Worm (Caenorhabditis elegans): ENCODE data around the gene dhs-25.

DNA sequence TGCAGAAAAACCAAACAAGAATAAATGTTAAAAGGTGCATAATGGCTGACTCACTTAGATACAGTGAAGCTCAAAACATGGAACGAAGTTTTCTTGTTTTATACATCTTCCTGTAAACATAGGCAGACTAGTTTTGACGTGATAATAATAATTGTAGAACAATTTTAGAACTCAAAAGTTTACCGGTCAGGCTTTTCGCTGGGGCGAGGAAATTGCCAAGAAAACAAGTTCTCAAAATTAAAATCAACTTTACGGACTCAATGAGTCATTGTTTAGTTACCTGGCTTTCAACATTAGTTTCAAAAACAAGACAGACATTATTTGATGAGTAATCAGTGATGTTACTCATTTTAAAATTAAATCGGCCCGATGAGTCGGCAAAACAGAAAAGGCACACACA is 13.5 kb upstream of the dhs-25 start, which contains the start of gene D1005.5:
- no peak for TF ChIP-seq skn-1 (tag; optimal IDR thresholded peaks at IDR 0.05)
- no peak for TF ChIP-seq nhr-23 (tag; optimal IDR thresholded peaks at IDR 0.05)
- TF ChIP-seq lsy-2 (tag; optimal IDR thresholded peaks at IDR 0.05), result no peak
- TF ChIP-seq ztf-4 (tag; optimal IDR thresholded peaks at IDR 0.05), result no peak
- no peak for TF ChIP-seq nhr-77 (tag; optimal IDR thresholded peaks at IDR 0.05)
- no peak for TF ChIP-seq unc-62 (GFP tag; optimal IDR thresholded peaks at IDR 0.05)
- no peak for TF ChIP-seq alr-1 (tag; optimal IDR thresholded peaks at IDR 0.05)
- TF ChIP-seq egl-27 (tag; optimal IDR thresholded peaks at IDR 0.05), result no peak
- no peak for TF ChIP-seq mab-5 (tag; optimal IDR thresholded peaks at IDR 0.05)
- no peak for TF ChIP-seq crh-2 (tag; optimal IDR thresholded peaks at IDR 0.05)
- no peak for TF ChIP-seq sem-4 (tag; optimal IDR thresholded peaks at IDR 0.05)
- TF ChIP-seq aly-2 (tag; optimal IDR thresholded peaks at IDR 0.05), result no peak
- no peak for TF ChIP-seq lin-13 (GFP tag; optimal IDR thresholded peaks at IDR 0.05)
